Worm (Caenorhabditis elegans): Measurements from ENCODE around the gene M57.1.

ce11 chrIV:3515412-3516046, 16.7 kb upstream of the M57.1 start:
- TF ChIP-seq unc-86 (tag; optimal IDR thresholded peaks at IDR 0.05) (peak; percentile 25), unc-62 (GFP tag; optimal IDR thresholded peaks at IDR 0.05) (no peak), egl-27 (tag; optimal IDR thresholded peaks at IDR 0.05) (no peak), tbx-2 (tag; optimal IDR thresholded peaks at IDR 0.05) (peak; percentile 38), nhr-77 (tag; optimal IDR thresholded peaks at IDR 0.05) (peak; percentile 35), jun-1 (tag; optimal IDR thresholded peaks at IDR 0.05) (peak; percentile 58), rnt-1 (tag; optimal IDR thresholded peaks at IDR 0.05) (no peak)
